Fruit fly (Drosophila melanogaster) whole organism, embryonic: ENCODE data around the gene Lerp.
A peak's percentile ranks its signal among the peaks of the same experiment; 100 is the strongest.

Experiments
- CG10209 ChIP-seq: fragments of 200-800 bp; sonication (Bioruptor generic); optimal IDR thresholded peaks from 3 replicates; lab custom pipeline; 2017; ENCODE audit warnings: missing biosample characterization, mild to moderate bottlenecking, missing genetic modification characterization, missing genetic modification reagents
- CG12299 ChIP-seq: fragments of 200-800 bp; sonication (Bioruptor generic); optimal IDR thresholded peaks from 2 replicates; lab custom pipeline; 2018; ENCODE audit warnings: missing biosample characterization, mild to moderate bottlenecking, missing genetic modification characterization
- CG14860 ChIP-seq: fragments of 200-800 bp; sonication (Bioruptor generic); IDR thresholded peaks from 3 replicates; pipeline ENCODE4 v1.3.6; 2022; ENCODE audit warnings: missing biosample characterization, missing genetic modification characterization; ENCODE audit not compliant: partially characterized antibody
- CG1529 ChIP-seq: fragments of 200-800 bp; sonication (Bioruptor generic); optimal IDR thresholded peaks from 3 replicates; lab custom pipeline; 2018; ENCODE audit warnings: missing biosample characterization, missing genetic modification characterization
- CG16815 ChIP-seq: fragments of 200-800 bp; sonication (Bioruptor generic); optimal IDR thresholded peaks from 3 replicates; lab custom pipeline; 2017; ENCODE audit warnings: missing biosample characterization, mild to moderate bottlenecking, missing genetic modification characterization
- CG17186 ChIP-seq: fragments of 200-800 bp; sonication (Bioruptor generic); optimal IDR thresholded peaks from 3 replicates; lab custom pipeline; 2017; ENCODE audit warnings: missing biosample characterization, missing genetic modification reagents, missing genetic modification characterization
- CG18599 ChIP-seq: fragments of 200-800 bp; sonication (Bioruptor generic); optimal IDR thresholded peaks from 3 replicates; lab custom pipeline; 2017; ENCODE audit warnings: missing biosample characterization, missing genetic modification characterization, mild to moderate bottlenecking, moderate library complexity, missing genetic modification reagents
- CG2678 ChIP-seq: fragments of 200-800 bp; sonication (Bioruptor generic); optimal IDR thresholded peaks from 3 replicates; lab custom pipeline; 2019; ENCODE audit warnings: missing biosample characterization, mild to moderate bottlenecking, missing genetic modification characterization, moderate library complexity
- CG33213 ChIP-seq: fragments of 200-800 bp; sonication (Bioruptor generic); optimal IDR thresholded peaks from 3 replicates; lab custom pipeline; 2016; ENCODE audit warnings: missing biosample characterization, missing genetic modification characterization
- CG4360 ChIP-seq: fragments of 200-800 bp; sonication (Bioruptor generic); IDR thresholded peaks from 2 replicates; pipeline ENCODE4 v1.3.6; 2022; ENCODE audit warnings: missing biosample characterization, missing genetic modification characterization
- CG5180 ChIP-seq: fragments of 200-800 bp; sonication (Bioruptor generic); optimal IDR thresholded peaks from 3 replicates; lab custom pipeline; 2017; ENCODE audit warnings: missing biosample characterization, missing genetic modification characterization, mild to moderate bottlenecking, moderate library complexity, missing genetic modification reagents
- CG7987 ChIP-seq: fragments of 200-800 bp; sonication (Bioruptor generic); optimal IDR thresholded peaks from 2 replicates; lab custom pipeline; 2018; ENCODE audit warnings: missing biosample characterization, mild to moderate bottlenecking, missing genetic modification characterization, moderate library complexity
- CG8388 ChIP-seq: fragments of 200-800 bp; sonication (Bioruptor generic); optimal IDR thresholded peaks from 2 replicates; lab custom pipeline; 2019; ENCODE audit warnings: missing biosample characterization, mild to moderate bottlenecking, missing genetic modification characterization, moderate library complexity
- CHES-1-like ChIP-seq: fragments of 200-800 bp; sonication (Bioruptor generic); optimal IDR thresholded peaks from 2 replicates; lab custom pipeline; 2016; ENCODE audit warnings: missing biosample characterization, missing genetic modification characterization
- Deaf1 ChIP-seq: fragments of 200-800 bp; optimal IDR thresholded peaks from 3 replicates; lab custom pipeline; 2019; ENCODE audit warnings: missing biosample characterization, mild to moderate bottlenecking, missing genetic modification characterization, moderate library complexity
- Doc3 ChIP-seq: fragments of 200-800 bp; sonication (Bioruptor generic); IDR thresholded peaks from 3 replicates; pipeline ENCODE4 v1.3.6; 2022; ENCODE audit warnings: missing biosample characterization, missing genetic modification characterization; ENCODE audit not compliant: partially characterized antibody
- ERR ChIP-seq: fragments of 200-800 bp; sonication (Bioruptor generic); optimal IDR thresholded peaks from 2 replicates; lab custom pipeline; 2016; ENCODE audit warnings: missing biosample characterization, missing genetic modification characterization
- Hand ChIP-seq: fragments of 200-800 bp; sonication (Bioruptor generic); optimal IDR thresholded peaks from 2 replicates; lab custom pipeline; 2017; ENCODE audit warnings: mild to moderate bottlenecking, missing biosample characterization, missing genetic modification reagents, missing genetic modification characterization
- Hr78 ChIP-seq, 2 experiments: fragments of 200-800 bp in 1 of 2; fragments of >200 bp in 1 of 2; sonication (Bioruptor generic) in 1 of 2; optimal IDR thresholded peaks; 2 replicates each; lab custom pipeline; 2017 to 2019; ENCODE audit warnings: missing biosample characterization in 2 of 2, missing genetic modification characterization in 2 of 2, mild to moderate bottlenecking in 1 of 2, moderate library complexity in 1 of 2
- Lpt ChIP-seq: fragments of >200 bp; optimal IDR thresholded peaks from 2 replicates; lab custom pipeline; 2018; ENCODE audit warnings: missing biosample characterization, missing genetic modification characterization
- MESR4 ChIP-seq: fragments of 200-800 bp; sonication (Bioruptor generic); optimal IDR thresholded peaks from 2 replicates; lab custom pipeline; 2018; ENCODE audit warnings: missing biosample characterization, mild to moderate bottlenecking, missing genetic modification characterization, moderate library complexity
- Nf-YC ChIP-seq: fragments of 200-800 bp; optimal IDR thresholded peaks from 3 replicates; lab custom pipeline; 2019; ENCODE audit warnings: missing biosample characterization, mild to moderate bottlenecking, missing genetic modification characterization, moderate library complexity
- Side ChIP-seq: fragments of 200-800 bp; sonication (Bioruptor generic); optimal IDR thresholded peaks from 2 replicates; lab custom pipeline; 2016; ENCODE audit warnings: missing biosample characterization, missing genetic modification characterization
- Sox100B ChIP-seq: fragments of 200-800 bp; sonication (Bioruptor generic); optimal IDR thresholded peaks from 3 replicates; lab custom pipeline; 2018; ENCODE audit warnings: missing biosample characterization, mild to moderate bottlenecking, missing genetic modification characterization
- crp ChIP-seq, 2 experiments: fragments of 200-800 bp; sonication (Bioruptor generic); optimal IDR thresholded peaks; 2 replicates in 1 of 2; 3 replicates in 1 of 2; lab custom pipeline; 2017; ENCODE audit warnings: missing biosample characterization in 2 of 2, missing genetic modification characterization in 2 of 2, mild to moderate bottlenecking in 1 of 2, moderate library complexity in 1 of 2
- dmrt11E ChIP-seq: fragments of 200-800 bp; sonication (Bioruptor generic); optimal IDR thresholded peaks from 3 replicates; lab custom pipeline; 2018; ENCODE audit warnings: missing biosample characterization, mild to moderate bottlenecking, missing genetic modification characterization, moderate library complexity
- emc ChIP-seq: fragments of 200-800 bp; sonication (Bioruptor generic); optimal IDR thresholded peaks from 2 replicates; lab custom pipeline; 2016; ENCODE audit warnings: missing biosample characterization, missing genetic modification characterization
- fd64A ChIP-seq: fragments of 200-800 bp; sonication (Bioruptor generic); optimal IDR thresholded peaks from 3 replicates; lab custom pipeline; 2018; ENCODE audit warnings: missing biosample characterization, mild to moderate bottlenecking, missing genetic modification characterization
- gce ChIP-seq: fragments of 200-800 bp; sonication (Bioruptor generic); IDR thresholded peaks from 3 replicates; pipeline ENCODE4 v1.3.6; 2022; ENCODE audit warnings: missing biosample characterization, missing genetic modification characterization
- gcm ChIP-seq: fragments of 200-800 bp; sonication (Bioruptor generic); optimal IDR thresholded peaks from 2 replicates; lab custom pipeline; 2019; ENCODE audit warnings: missing biosample characterization, mild to moderate bottlenecking, missing genetic modification characterization, moderate library complexity
- gsb ChIP-seq: fragments of 200-800 bp; sonication (Bioruptor generic); IDR thresholded peaks from 2 replicates; pipeline ENCODE4 v1.3.6; 2022; ENCODE audit warnings: missing biosample characterization, missing genetic modification characterization
- gsb-n ChIP-seq: fragments of 200-800 bp; sonication (Bioruptor generic); optimal IDR thresholded peaks from 3 replicates; lab custom pipeline; 2018; ENCODE audit warnings: missing biosample characterization, mild to moderate bottlenecking, missing genetic modification characterization
- ham ChIP-seq: fragments of 200-800 bp; sonication (Bioruptor generic); IDR thresholded peaks from 2 replicates; pipeline ENCODE4 v1.3.6; 2022; ENCODE audit warnings: missing biosample characterization, missing genetic modification characterization
- jing ChIP-seq: fragments of 200-800 bp; sonication (Bioruptor generic); optimal IDR thresholded peaks from 2 replicates; lab custom pipeline; 2018; ENCODE audit warnings: missing biosample characterization, mild to moderate bottlenecking, missing genetic modification characterization
- jumu ChIP-seq: fragments of 200-800 bp; sonication (Bioruptor generic); optimal IDR thresholded peaks from 3 replicates; lab custom pipeline; 2016; ENCODE audit warnings: missing biosample characterization, missing genetic modification characterization
- lola ChIP-seq, 3 experiments: fragments of >200 bp in 2 of 3; fragments of 200-800 bp in 1 of 3; sonication (Bioruptor generic) in 1 of 3; optimal IDR thresholded peaks; 2 replicates each; lab custom pipeline; 2017 to 2019; ENCODE audit warnings: missing biosample characterization in 3 of 3, missing genetic modification characterization in 3 of 3, mild to moderate bottlenecking in 1 of 3, moderate library complexity in 1 of 3
- onecut ChIP-seq: fragments of 200-800 bp; sonication (Bioruptor generic); IDR thresholded peaks from 2 replicates; pipeline ENCODE4 v1.3.6; 2022; ENCODE audit warnings: missing biosample characterization, missing genetic modification characterization
- pan ChIP-seq, 4 experiments: fragments of >200 bp in 3 of 4; fragments of 200-800 bp in 1 of 4; sonication (Bioruptor generic) in 1 of 4; optimal IDR thresholded peaks in 3 of 4; IDR thresholded peaks in 1 of 4; 2 replicates each; pipeline versions ENCODE4 v1.3.6 to Lab custom; 2017 to 2022; ENCODE audit warnings: missing biosample characterization in 2 of 4, missing genetic modification characterization in 2 of 4, mixed read lengths in 1 of 4
- phol ChIP-seq: fragments of 200-800 bp; sonication (Bioruptor generic); optimal IDR thresholded peaks from 3 replicates; lab custom pipeline; 2018; ENCODE audit warnings: missing biosample characterization, mild to moderate bottlenecking, missing genetic modification characterization, moderate library complexity
- pros ChIP-seq: fragments of 200-800 bp; sonication (Bioruptor generic); optimal IDR thresholded peaks from 3 replicates; lab custom pipeline; 2019; ENCODE audit warnings: missing biosample characterization, mild to moderate bottlenecking, missing genetic modification characterization, moderate library complexity
- scrt ChIP-seq: fragments of 200-800 bp; sonication (Bioruptor generic); optimal IDR thresholded peaks from 2 replicates; lab custom pipeline; 2018; ENCODE audit warnings: missing biosample characterization, mild to moderate bottlenecking, missing genetic modification characterization, moderate library complexity
- seq ChIP-seq: fragments of 200-800 bp; sonication (Bioruptor generic); IDR thresholded peaks from 2 replicates; pipeline ENCODE4 v1.3.6; 2022; ENCODE audit warnings: missing biosample characterization, missing genetic modification characterization
- slbo ChIP-seq: fragments of 200-800 bp; sonication (Bioruptor generic); IDR thresholded peaks from 2 replicates; pipeline ENCODE4 v1.3.6; 2022; ENCODE audit warnings: missing biosample characterization, missing genetic modification characterization
- slou ChIP-seq: fragments of 200-800 bp; sonication (Bioruptor generic); optimal IDR thresholded peaks from 3 replicates; lab custom pipeline; 2016; ENCODE audit warnings: missing biosample characterization, missing genetic modification characterization
- ssp ChIP-seq: fragments of 200-800 bp; sonication (Bioruptor generic); IDR thresholded peaks from 2 replicates; pipeline ENCODE4 v1.3.6; 2022; ENCODE audit warnings: missing biosample characterization, missing genetic modification characterization
- trem ChIP-seq: fragments of 200-800 bp; optimal IDR thresholded peaks from 3 replicates; lab custom pipeline; 2019; ENCODE audit warnings: missing biosample characterization, mild to moderate bottlenecking, missing genetic modification characterization, moderate library complexity
- wdn ChIP-seq: fragments of 200-800 bp; sonication (Bioruptor generic); IDR thresholded peaks from 2 replicates; pipeline ENCODE4 v1.3.6; 2022; ENCODE audit warnings: missing biosample characterization, missing genetic modification characterization
- z ChIP-seq: fragments of 200-800 bp; sonication (Bioruptor generic); IDR thresholded peaks from 3 replicates; pipeline ENCODE4 v1.3.6; 2022; ENCODE audit warnings: missing biosample characterization, missing genetic modification characterization
- zen ChIP-seq: fragments of 200-800 bp; sonication (Bioruptor generic); optimal IDR thresholded peaks from 3 replicates; lab custom pipeline; 2018; ENCODE audit warnings: missing biosample characterization, mild to moderate bottlenecking, missing genetic modification characterization, moderate library complexity
- zf30C ChIP-seq: fragments of 200-800 bp; sonication (Bioruptor generic); optimal IDR thresholded peaks from 3 replicates; lab custom pipeline; 2018; ENCODE audit warnings: missing biosample characterization, mild to moderate bottlenecking, missing genetic modification characterization

The Lerp gene

DNA sequence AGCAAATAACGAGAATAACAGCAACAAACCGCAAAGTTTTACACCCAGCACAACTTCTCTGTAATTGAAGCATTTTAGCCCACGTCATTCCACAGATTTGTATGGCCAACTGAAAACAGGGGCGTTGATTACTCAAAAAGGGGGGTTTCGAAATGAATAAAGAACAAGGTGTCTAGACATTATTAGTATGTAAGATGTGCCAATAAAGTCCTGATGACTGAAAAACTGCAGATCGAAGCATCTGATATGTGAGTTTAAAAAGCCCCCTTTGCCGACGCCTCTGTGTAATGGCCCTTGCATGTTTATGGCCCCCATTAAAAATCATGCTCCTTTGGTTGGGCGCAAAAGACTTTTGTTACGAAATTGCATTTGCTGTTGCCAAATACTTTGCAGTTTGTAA, 41.8 kb downstream of the Lerp start (continued):
- TF ChIP-seq gcm (GFP tag; lab: Kevin White, UChicago): no peak
- no peak for TF ChIP-seq onecut (GFP tag; lab: Robert Waterston, UW)
- no peak for TF ChIP-seq pan (optimal IDR thresholded peaks at IDR 0.05; lab: Kevin White, UChicago)
- no peak for TF ChIP-seq pan (GFP tag; optimal IDR thresholded peaks at IDR 0.05 in 1 of 2, IDR thresholded peaks at IDR 0.05 in 1 of 2)
- TF ChIP-seq Hand (GFP tag; lab: Kevin White, UChicago): no peak
- TF ChIP-seq ssp (GFP tag; lab: Robert Waterston, UW): no peak
- no peak for TF ChIP-seq seq (GFP tag; lab: Robert Waterston, UW)
- no peak for TF ChIP-seq Side (GFP tag; lab: Kevin White, UChicago)
- TF ChIP-seq CG18599: peak; percentile 34
- no peak for TF ChIP-seq CG4360
- TF ChIP-seq zen (tag; lab: Kevin White, UChicago): peak; percentile 15
- TF ChIP-seq CG5180 (GFP tag; lab: Kevin White, UChicago): no peak
- no peak for TF ChIP-seq lola (GFP tag; optimal IDR thresholded peaks at IDR 0.05; lab: Kevin White, UChicago)
- TF ChIP-seq gce: no peak
- no peak for TF ChIP-seq MESR4
- TF ChIP-seq slou (GFP tag; lab: Kevin White, UChicago): no peak
- peak; percentile 42 for TF ChIP-seq CG2678 (tag; lab: Kevin White, UChicago)
- TF ChIP-seq wdn (GFP tag; lab: Robert Waterston, UW): no peak
- TF ChIP-seq Lpt (GFP tag; lab: Kevin White, UChicago): no peak
- no peak for TF ChIP-seq trem (tag; lab: Kevin White, UChicago)
- TF ChIP-seq scrt (GFP tag; lab: Kevin White, UChicago): no peak
- TF ChIP-seq pros: no peak
- no peak for TF ChIP-seq Doc3
- no peak for TF ChIP-seq Deaf1 (tag; lab: Kevin White, UChicago)
- peak; percentile 17 for TF ChIP-seq CG10209 (GFP tag; lab: Kevin White, UChicago)
- TF ChIP-seq CG8388 (GFP tag; lab: Kevin White, UChicago): peak; percentile 16
- no peak for TF ChIP-seq zf30C
- no peak for TF ChIP-seq jumu
- TF ChIP-seq gsb (GFP tag; lab: Robert Waterston, UW): no peak
- no peak for TF ChIP-seq CHES-1-like (GFP tag; lab: Kevin White, UChicago)
- no peak for TF ChIP-seq gsb-n (tag; lab: Kevin White, UChicago)
- TF ChIP-seq crp (GFP tag; optimal IDR thresholded peaks at IDR 0.05; lab: Kevin White, UChicago): no peak
- no peak for TF ChIP-seq ham (GFP tag; lab: Robert Waterston, UW)
- TF ChIP-seq phol (tag; lab: Kevin White, UChicago): peak; percentile 21
- TF ChIP-seq fd64A (GFP tag; lab: Kevin White, UChicago): no peak
- no peak for TF ChIP-seq jing
- peak; percentile 26 for TF ChIP-seq dmrt11E (tag; lab: Kevin White, UChicago)
- TF ChIP-seq CG14860 (GFP tag; lab: Robert Waterston, UW): no peak
- no peak for TF ChIP-seq Nf-YC (tag; lab: Kevin White, UChicago)
- TF ChIP-seq slbo (GFP tag; lab: Robert Waterston, UW): peak; percentile 48
- TF ChIP-seq z (GFP tag; lab: Robert Waterston, UW): no peak
- no peak for TF ChIP-seq CG1529 (GFP tag; lab: Kevin White, UChicago)
- peak; percentile 8 for TF ChIP-seq Sox100B (GFP tag; lab: Kevin White, UChicago)
- no peak for TF ChIP-seq emc (GFP tag; lab: Kevin White, UChicago)
- no peak for TF ChIP-seq CG33213 (GFP tag; lab: Kevin White, UChicago)
- TF ChIP-seq ERR (GFP tag; lab: Kevin White, UChicago): no peak
- no peak for TF ChIP-seq CG17186
- TF ChIP-seq CG7987 (GFP tag; lab: Kevin White, UChicago): no peak
- TF ChIP-seq CG16815 (GFP tag; lab: Kevin White, UChicago): no peak
- no peak for TF ChIP-seq Hr78 (GFP tag; optimal IDR thresholded peaks at IDR 0.05; lab: Kevin White, UChicago)
- no peak for TF ChIP-seq CG12299 (tag; lab: Kevin White, UChicago)
